Worm (Caenorhabditis elegans): ENCODE data around the gene col-170.

The col-170 gene

ce11 chrX:6299641-6300240 lies 31.8 kb upstream of the col-170 start, which contains the start of gene cest-16:
cest-16 (plus strand) TSS chrX:6299942.
- no peak for TF ChIP-seq ceh-9 (tag; optimal IDR thresholded peaks at IDR 0.05)
- TF ChIP-seq unc-55 (GFP tag; optimal IDR thresholded peaks at IDR 0.05), result peak; percentile 54

ce11 chrX:6311391-6311790 lies 20.1 kb upstream of the col-170 start, which contains the start of gene npr-38:
npr-38 (plus strand) TSS chrX:6311691.
- no peak for TF ChIP-seq unc-42 (tag; optimal IDR thresholded peaks at IDR 0.05)
- TF ChIP-seq fkh-10 (GFP tag; optimal IDR thresholded peaks at IDR 0.05), result no peak
- TF ChIP-seq gmeb-2 (tag; optimal IDR thresholded peaks at IDR 0.05), result no peak
- TF ChIP-seq hlh-13 (GFP tag; optimal IDR thresholded peaks at IDR 0.05), result no peak
- no peak for TF ChIP-seq lim-6 (tag; optimal IDR thresholded peaks at IDR 0.05)
- no peak for TF ChIP-seq T23F11.4 (GFP tag; optimal IDR thresholded peaks at IDR 0.05)

- TF ChIP-seq sox-4 (tag; optimal IDR thresholded peaks at IDR 0.05) (no peak), nhr-232 (tag; optimal IDR thresholded peaks at IDR 0.05) (no peak), unc-55 (GFP tag; optimal IDR thresholded peaks at IDR 0.05) (no peak), ceh-30 (tag; optimal IDR thresholded peaks at IDR 0.05) (no peak), ceh-2 (tag; optimal IDR thresholded peaks at IDR 0.05) (no peak), ref-2 (tag; optimal IDR thresholded peaks at IDR 0.05) (no peak), mec-3 (tag; optimal IDR thresholded peaks at IDR 0.05; ENCODE audit: borderline replicate concordance) (no peak), sdc-2 (tag; optimal IDR thresholded peaks at IDR 0.05) (no peak), fkh-10 (GFP tag; optimal IDR thresholded peaks at IDR 0.05) (no peak), hlh-8 (tag; optimal IDR thresholded peaks at IDR 0.05) (no peak), ama-1 (optimal IDR thresholded peaks at IDR 0.05) (no peak), syd-9 (tag; optimal IDR thresholded peaks at IDR 0.05) (no peak), unc-42 (tag; optimal IDR thresholded peaks at IDR 0.05) (no peak), che-1 (tag; optimal IDR thresholded peaks at IDR 0.05) (no peak), ceh-31 (tag; optimal IDR thresholded peaks at IDR 0.05) (no peak), ceh-14 (tag; optimal IDR thresholded peaks at IDR 0.05) (no peak), ceh-24 (tag; optimal IDR thresholded peaks at IDR 0.05) (no peak), odd-2 (tag; optimal IDR thresholded peaks at IDR 0.05) (no peak), ceh-34 (tag; optimal IDR thresholded peaks at IDR 0.05) (no peak), rnt-1 (tag; optimal IDR thresholded peaks at IDR 0.05) (no peak)
Measured at ce11 chrX:6318803-6319202, 12.7 kb upstream of the col-170 start.

- TF ChIP-seq pag-3 (tag; optimal IDR thresholded peaks at IDR 0.05; ENCODE audit: borderline replicate concordance) (no peak), ceh-14 (tag; optimal IDR thresholded peaks at IDR 0.05) (no peak), lin-11 (tag; optimal IDR thresholded peaks at IDR 0.05) (no peak), pax-1 (tag; optimal IDR thresholded peaks at IDR 0.05) (no peak), elt-4 (tag; optimal IDR thresholded peaks at IDR 0.05) (no peak), hlh-8 (tag; optimal IDR thresholded peaks at IDR 0.05) (no peak), K09A11.1 (tag; optimal IDR thresholded peaks at IDR 0.05; ENCODE audit: insufficient read depth) (no peak), che-1 (tag; optimal IDR thresholded peaks at IDR 0.05) (no peak), madf-2 (tag; optimal IDR thresholded peaks at IDR 0.05) (no peak), hlh-13 (GFP tag; optimal IDR thresholded peaks at IDR 0.05) (no peak), C38D4.7 (GFP tag; optimal IDR thresholded peaks at IDR 0.05) (no peak), hlh-30 (tag; optimal IDR thresholded peaks at IDR 0.05; ENCODE audit: insufficient read depth) (no peak), nhr-232 (tag; optimal IDR thresholded peaks at IDR 0.05) (no peak), ets-4 (tag; optimal IDR thresholded peaks at IDR 0.05) (no peak), C08G9.2 (tag; optimal IDR thresholded peaks at IDR 0.05) (no peak), nhr-11 (tag; optimal IDR thresholded peaks at IDR 0.05) (no peak), T23F11.4 (GFP tag; optimal IDR thresholded peaks at IDR 0.05) (no peak), ceh-48 (tag; optimal IDR thresholded peaks at IDR 0.05) (no peak)
Measured at ce11 chrX:6319546-6319945, 12.0 kb upstream of the col-170 start, which contains the start of gene chtb-3. chtb-3 (minus strand) TSS chrX:6319646.
